Worm (Caenorhabditis elegans): ENCODE measurements around the gene str-87.

DNA sequence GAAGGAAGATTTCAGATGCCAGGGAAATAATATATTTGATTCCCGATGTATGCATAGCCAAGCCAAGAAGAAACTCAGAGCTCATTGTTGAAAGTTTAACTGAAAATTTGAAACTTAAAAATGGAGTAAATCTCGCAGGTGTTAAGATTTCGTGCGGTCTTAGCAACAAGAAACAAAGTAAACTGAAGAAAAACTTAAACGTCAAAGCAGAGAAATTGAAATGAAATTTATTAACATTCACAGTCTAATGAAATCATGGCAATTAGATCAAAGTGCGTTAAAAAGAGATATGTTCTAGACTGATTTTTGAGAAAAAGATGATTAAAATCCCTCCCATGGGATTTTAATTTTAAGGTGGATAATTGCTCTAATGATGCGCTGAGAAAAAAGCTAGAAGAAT lies 7.2 kb downstream of the str-87 start, which contains the start of gene str-84:
- TF ChIP-seq nhr-76 (tag; optimal IDR thresholded peaks at IDR 0.05), result no peak
- no peak for TF ChIP-seq ztf-11 (tag; optimal IDR thresholded peaks at IDR 0.05)
- TF ChIP-seq nhr-237 (tag; optimal IDR thresholded peaks at IDR 0.05), result no peak
- TF ChIP-seq blmp-1 (tag; optimal IDR thresholded peaks at IDR 0.05), result no peak
- no peak for TF ChIP-seq nhr-28 (tag; optimal IDR thresholded peaks at IDR 0.05)
- no peak for TF ChIP-seq unc-62 (GFP tag; optimal IDR thresholded peaks at IDR 0.05)
- no peak for TF ChIP-seq ces-1 (GFP tag; optimal IDR thresholded peaks at IDR 0.05)
- no peak for TF ChIP-seq elt-3 (tag; optimal IDR thresholded peaks at IDR 0.05)
- TF ChIP-seq pha-4 (tag; optimal IDR thresholded peaks at IDR 0.05), result no peak
- TF ChIP-seq nhr-12 (tag; optimal IDR thresholded peaks at IDR 0.05), result no peak
- no peak for TF ChIP-seq tbx-8 (GFP tag; optimal IDR thresholded peaks at IDR 0.05)
- TF ChIP-seq nhr-2 (tag; optimal IDR thresholded peaks at IDR 0.05), result no peak
- TF ChIP-seq elt-1 (tag; optimal IDR thresholded peaks at IDR 0.05; ENCODE audit: borderline replicate concordance, insufficient read depth), result no peak
- TF ChIP-seq mab-5 (tag; optimal IDR thresholded peaks at IDR 0.05), result no peak
